Worm (Caenorhabditis elegans): ENCODE results near the gene Y54G2A.76.

ce11 chrIV:2825460-2826103 lies 16.4 kb downstream of the Y54G2A.76 start:
- TF ChIP-seq dpl-1 (GFP tag; optimal IDR thresholded peaks at IDR 0.05) = no peak
- TF ChIP-seq F49E8.2 (tag; optimal IDR thresholded peaks at IDR 0.05; ENCODE audit: borderline replicate concordance) = no peak
- peak; percentile 72 for TF ChIP-seq snpc-4 (tag; optimal IDR thresholded peaks at IDR 0.05)
- no peak for TF ChIP-seq lsy-2 (tag; optimal IDR thresholded peaks at IDR 0.05)

All from whole organism, L4 larva.